Fruit fly (Drosophila melanogaster): Measurements from ENCODE around the gene Setx.

DNA sequence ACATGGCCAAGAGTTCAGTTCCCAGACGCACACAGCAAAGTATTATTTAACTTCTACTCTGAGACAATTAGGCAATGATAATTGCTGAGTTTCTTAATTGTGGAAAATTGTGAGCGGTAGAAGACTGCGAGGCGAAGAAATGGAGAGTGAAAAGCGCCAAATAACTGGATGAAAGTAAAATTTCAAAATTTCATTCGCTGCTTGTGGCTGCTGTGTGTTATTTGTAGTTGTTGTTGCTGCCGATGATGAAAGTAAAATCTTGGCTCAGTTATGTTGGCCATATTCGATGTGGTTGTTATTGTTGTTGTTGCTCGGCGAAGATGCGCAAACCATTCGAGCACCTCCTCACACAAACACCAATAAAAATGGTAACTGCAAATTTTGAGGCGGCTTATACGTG, 13.0 kb upstream of the Setx start:
- no peak for TF ChIP-seq CG8478 (optimal IDR thresholded peaks at IDR 0.05)
- TF ChIP-seq CTCF (optimal IDR thresholded peaks at IDR 0.05), result no peak

Data from S2 (cell line).